Worm (Caenorhabditis elegans): ENCODE measurements around the gene R148.5.

ce11 chrIII:3188564-3188963 is 23.1 kb downstream of the R148.5 start:
- TF ChIP-seq cog-1 (tag; optimal IDR thresholded peaks at IDR 0.05), result no peak
- TF ChIP-seq ztf-29 (GFP tag; IDR thresholded peaks at IDR 0.05), result no peak
- TF ChIP-seq flt-1 (GFP tag; IDR thresholded peaks at IDR 0.05), result no peak
- TF ChIP-seq med-1 (GFP tag; optimal IDR thresholded peaks at IDR 0.05; ENCODE audit: insufficient read depth), result no peak
- no peak for TF ChIP-seq tab-1 (GFP tag; IDR thresholded peaks at IDR 0.05)

All from whole organism, midembryonic.